Fruit fly (Drosophila melanogaster): ENCODE data around the gene CG13445.

CG13445 gene

DNA sequence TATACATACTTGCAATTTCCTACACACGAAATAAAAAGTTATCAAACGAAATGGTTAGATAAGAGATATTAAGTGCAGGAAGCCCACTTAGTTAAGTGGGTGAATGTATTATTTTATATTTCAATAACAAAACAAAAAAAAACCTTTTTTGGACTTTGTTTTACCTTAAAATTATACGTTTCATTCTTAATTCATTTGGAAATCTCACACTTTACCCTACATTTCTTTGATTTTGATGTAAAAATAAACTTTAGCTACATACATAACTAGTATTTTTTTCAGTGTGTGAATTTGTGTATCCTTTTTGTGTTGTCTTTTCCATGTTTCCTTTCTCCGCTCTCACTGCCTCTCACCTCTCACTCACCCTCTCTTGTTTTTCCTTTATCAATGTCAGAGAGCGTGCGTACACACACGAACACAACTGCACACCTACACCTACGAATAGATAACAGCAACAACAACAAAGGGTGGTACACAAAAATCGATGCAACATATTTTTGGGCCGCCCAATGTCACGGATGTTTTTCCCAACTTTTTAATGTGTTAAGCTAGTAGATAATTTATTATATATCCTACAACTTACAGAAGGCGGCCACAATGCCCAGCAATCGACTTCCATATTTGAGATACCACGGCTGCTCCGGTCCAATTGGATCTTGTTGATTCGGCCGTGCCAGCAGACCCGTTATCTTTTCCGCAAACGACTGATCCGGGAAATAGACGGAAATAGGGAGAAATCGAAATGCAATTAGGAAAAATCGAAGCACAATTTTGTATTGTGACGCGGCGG is 6.3 kb downstream of the CG13445 start (continued):
- TF ChIP-seq luna (GFP tag; optimal IDR thresholded peaks at IDR 0.05) (peak; percentile 42), CG15696 (tag; optimal IDR thresholded peaks at IDR 0.05) (peak; percentile 64), CG12942 (GFP tag; optimal IDR thresholded peaks at IDR 0.05) (peak; percentile 51), caup (GFP tag; optimal IDR thresholded peaks at IDR 0.05; ENCODE audit: severe bottlenecking) (peak; percentile 71), Sin3A (optimal IDR thresholded peaks at IDR 0.05) (no peak), onecut (GFP tag; IDR thresholded peaks at IDR 0.05) (peak; percentile 94), CG18599 (GFP tag; optimal IDR thresholded peaks at IDR 0.05) (peak; percentile 86), Camta (GFP tag; optimal IDR thresholded peaks at IDR 0.05) (peak; percentile 67), Spps (tag; optimal IDR thresholded peaks at IDR 0.05) (peak; percentile 51), Dip2 (GFP tag; IDR thresholded peaks at IDR 0.05) (no peak), Hr39 (optimal IDR thresholded peaks at IDR 0.05) (no peak), CG2889 (GFP tag; IDR thresholded peaks at IDR 0.05) (no peak), gce (GFP tag; IDR thresholded peaks at IDR 0.05) (no peak), CG13287 (GFP tag; IDR thresholded peaks at IDR 0.05; ENCODE audit: partially characterized antibody) (no peak), ap (GFP tag; IDR thresholded peaks at IDR 0.05) (no peak), chinmo (GFP tag; IDR thresholded peaks at IDR 0.05; ENCODE audit: partially characterized antibody) (0 out of 4 replicates have a peak, but pooled peaks have one; percentile 55), pnt (GFP tag; optimal IDR thresholded peaks at IDR 0.05) (peak; percentile 2), ato (GFP tag; IDR thresholded peaks at IDR 0.05; ENCODE audit: partially characterized antibody) (no peak), Kr (GFP tag; optimal IDR thresholded peaks at IDR 0.05) (no peak), H2.0 (GFP tag; IDR thresholded peaks at IDR 0.05) (no peak), CG31441 (GFP tag; IDR thresholded peaks at IDR 0.05) (peak; percentile 83), Oaz (GFP tag; IDR thresholded peaks at IDR 0.05) (0 out of 2 replicates have a peak, but pooled peaks have one; percentile 23), org-1 (GFP tag; optimal IDR thresholded peaks at IDR 0.05) (peak; percentile 67), CG8089 (GFP tag; optimal IDR thresholded peaks at IDR 0.05) (peak; percentile 27), D19B (GFP tag; optimal IDR thresholded peaks at IDR 0.05) (peak; percentile 62), Eip74EF (GFP tag; optimal IDR thresholded peaks at IDR 0.05) (peak in 1 of 2 experiments; percentile 62), CG32767 (GFP tag; IDR thresholded peaks at IDR 0.05) (0 out of 2 replicates have a peak, but pooled peaks have one; percentile 63), Atf-2 (GFP tag; optimal IDR thresholded peaks at IDR 0.05) (peak; percentile 42), Dip3 (GFP tag; optimal IDR thresholded peaks at IDR 0.05) (peak; percentile 21), odd (GFP tag; optimal IDR thresholded peaks at IDR 0.05) (peak; percentile 36), Med (GFP tag) (no peak), CG13424 (tag; optimal IDR thresholded peaks at IDR 0.05) (peak; percentile 78), hbn (GFP tag; IDR thresholded peaks at IDR 0.05; ENCODE audit: partially characterized antibody) (no peak), CG6254 (GFP tag; optimal IDR thresholded peaks at IDR 0.05) (peak; percentile 46), Antp (GFP tag; optimal IDR thresholded peaks at IDR 0.05) (no peak), Mes4 (GFP tag; optimal IDR thresholded peaks at IDR 0.05) (no peak), Aef1 (GFP tag; IDR thresholded peaks at IDR 0.05) (peak; percentile 46), dpn (GFP tag; optimal IDR thresholded peaks at IDR 0.05) (peak; percentile 50 to 66), CG9817 (tag; optimal IDR thresholded peaks at IDR 0.05) (peak; percentile 46), slp2 (GFP tag; optimal IDR thresholded peaks at IDR 0.05) (peak; percentile 3), Deaf1 (tag; optimal IDR thresholded peaks at IDR 0.05) (peak; percentile 38), nmo (GFP tag; optimal IDR thresholded peaks at IDR 0.05) (peak; percentile 71), CG7963 (GFP tag; IDR thresholded peaks at IDR 0.05; ENCODE audit: partially characterized antibody) (no peak), zfh2 (GFP tag; optimal IDR thresholded peaks at IDR 0.05) (no peak), CG18476 (GFP tag; optimal IDR thresholded peaks at IDR 0.05) (peak; percentile 20), CG4617 (GFP tag; optimal IDR thresholded peaks at IDR 0.05; ENCODE audit: borderline replicate concordance) (no peak), CG10543 (GFP tag; optimal IDR thresholded peaks at IDR 0.05) (peak; percentile 59), CG11093 (GFP tag; IDR thresholded peaks at IDR 0.05) (no peak; the same call in 2 of the 3 replicates), CG7839 (tag; optimal IDR thresholded peaks at IDR 0.05) (peak; percentile 84)
